Fruit fly (Drosophila melanogaster) whole organism, embryonic: Measurements from ENCODE around the gene dmrt93B.

Experiments used
- ATbp ChIP-seq: fragments of 200-800 bp; sonication (Bioruptor generic); optimal IDR thresholded peaks from 2 replicates; lab custom pipeline; 2017; ENCODE audit warnings: missing biosample characterization, mild to moderate bottlenecking, missing genetic modification characterization, missing genetic modification reagents
- Abd-B ChIP-seq: fragments of 200-800 bp; sonication (Bioruptor generic); optimal IDR thresholded peaks from 2 replicates; lab custom pipeline; 2018; ENCODE audit warnings: missing biosample characterization, mild to moderate bottlenecking, missing genetic modification characterization, moderate library complexity
- CG10274 ChIP-seq: fragments of 200-800 bp; sonication (Bioruptor generic); optimal IDR thresholded peaks from 3 replicates; lab custom pipeline; 2017; ENCODE audit warnings: missing biosample characterization, mild to moderate bottlenecking, missing genetic modification characterization
- CG12104 ChIP-seq: fragments of 200-800 bp; sonication (Bioruptor generic); optimal IDR thresholded peaks from 3 replicates; lab custom pipeline; 2016; ENCODE audit warnings: missing biosample characterization, missing genetic modification characterization
- CG12942 ChIP-seq: fragments of 200-800 bp; sonication (Bioruptor generic); optimal IDR thresholded peaks from 3 replicates; lab custom pipeline; 2016; ENCODE audit warnings: missing biosample characterization, missing genetic modification characterization
- CG13424 ChIP-seq: fragments of 200-800 bp; sonication (Bioruptor generic); optimal IDR thresholded peaks from 2 replicates; lab custom pipeline; 2019; ENCODE audit warnings: missing biosample characterization, mild to moderate bottlenecking, missing genetic modification characterization, moderate library complexity
- CG1603 ChIP-seq: fragments of 200-800 bp; sonication (Bioruptor generic); optimal IDR thresholded peaks from 2 replicates; lab custom pipeline; 2019; ENCODE audit warnings: missing biosample characterization, mild to moderate bottlenecking, missing genetic modification characterization, moderate library complexity
- CG17568 ChIP-seq: fragments of 200-800 bp; sonication (Bioruptor generic); optimal IDR thresholded peaks from 2 replicates; lab custom pipeline; 2018; ENCODE audit warnings: missing biosample characterization, mild to moderate bottlenecking, missing genetic modification characterization, moderate library complexity
- CG1832 ChIP-seq: fragments of 200-800 bp; sonication (Bioruptor generic); optimal IDR thresholded peaks from 2 replicates; lab custom pipeline; 2017; ENCODE audit warnings: missing biosample characterization, mild to moderate bottlenecking, missing genetic modification characterization, inconsistent platforms
- CG3163 ChIP-seq: fragments of 200-800 bp; sonication (Bioruptor generic); optimal IDR thresholded peaks from 3 replicates; lab custom pipeline; 2016; ENCODE audit warnings: missing biosample characterization, missing genetic modification characterization
- CG33213 ChIP-seq: fragments of 200-800 bp; sonication (Bioruptor generic); optimal IDR thresholded peaks from 3 replicates; lab custom pipeline; 2016; ENCODE audit warnings: missing biosample characterization, missing genetic modification characterization
- CG33557 ChIP-seq: fragments of 200-800 bp; sonication (Bioruptor generic); optimal IDR thresholded peaks from 2 replicates; lab custom pipeline; 2019; ENCODE audit warnings: missing biosample characterization, mild to moderate bottlenecking, missing genetic modification characterization, moderate library complexity
- CG42726 ChIP-seq: fragments of 200-800 bp; sonication (Bioruptor generic); IDR thresholded peaks from 2 replicates; pipeline ENCODE4 v1.3.6; 2022; ENCODE audit warnings: missing biosample characterization, missing genetic modification characterization; ENCODE audit not compliant: partially characterized antibody
- CG4360 ChIP-seq: fragments of 200-800 bp; sonication (Bioruptor generic); IDR thresholded peaks from 2 replicates; pipeline ENCODE4 v1.3.6; 2022; ENCODE audit warnings: missing biosample characterization, missing genetic modification characterization
- CG43689 ChIP-seq: fragments of 200-800 bp; sonication (Bioruptor generic); IDR thresholded peaks from 2 replicates; pipeline ENCODE4 v1.3.6; 2022; ENCODE audit warnings: missing biosample characterization, missing genetic modification characterization
- CG6254 ChIP-seq: fragments of 200-800 bp; sonication (Bioruptor generic); optimal IDR thresholded peaks from 3 replicates; lab custom pipeline; 2017; ENCODE audit warnings: mild to moderate bottlenecking, missing biosample characterization, missing genetic modification reagents, missing genetic modification characterization
- CG6689 ChIP-seq: fragments of 200-800 bp; sonication (Bioruptor generic); IDR thresholded peaks from 2 replicates; pipeline ENCODE4 v1.3.6; 2022; ENCODE audit warnings: missing biosample characterization, missing genetic modification characterization
- CG7839 ChIP-seq: fragments of 200-800 bp; sonication (Bioruptor generic); optimal IDR thresholded peaks from 3 replicates; lab custom pipeline; 2018; ENCODE audit warnings: missing biosample characterization, mild to moderate bottlenecking, missing genetic modification characterization, moderate library complexity
- CG9609 ChIP-seq: fragments of 200-800 bp; sonication (Bioruptor generic); optimal IDR thresholded peaks from 3 replicates; lab custom pipeline; 2016; ENCODE audit warnings: missing biosample characterization, missing genetic modification characterization
- D ChIP-seq, 2 experiments: fragments of 200-800 bp in 1 of 2; fragments of >200 bp in 1 of 2; sonication (Bioruptor generic) in 1 of 2; optimal IDR thresholded peaks; 2 replicates in 1 of 2; 3 replicates in 1 of 2; lab custom pipeline; 2017; ENCODE audit warnings: mild to moderate bottlenecking in 1 of 2, missing biosample characterization in 1 of 2, missing genetic modification characterization in 1 of 2, missing genetic modification reagents in 1 of 2
- Dbx ChIP-seq: fragments of 200-800 bp; sonication (Bioruptor generic); IDR thresholded peaks from 3 replicates; pipeline ENCODE4 v1.3.6; 2022; ENCODE audit warnings: missing biosample characterization, missing genetic modification characterization
- Fer1 ChIP-seq: fragments of 200-800 bp; sonication (Bioruptor generic); optimal IDR thresholded peaks from 2 replicates; lab custom pipeline; 2017; ENCODE audit warnings: missing biosample characterization, mild to moderate bottlenecking, missing genetic modification characterization
- H2.0 ChIP-seq: fragments of 200-800 bp; sonication (Bioruptor generic); IDR thresholded peaks from 2 replicates; pipeline ENCODE4 v1.3.6; 2022; ENCODE audit warnings: missing biosample characterization, missing genetic modification characterization
- HLHmδ ChIP-seq: fragments of 200-800 bp; sonication (Bioruptor generic); optimal IDR thresholded peaks from 2 replicates; lab custom pipeline; 2018; ENCODE audit warnings: missing biosample characterization, mild to moderate bottlenecking, missing genetic modification characterization, moderate library complexity
- Hand ChIP-seq: fragments of 200-800 bp; sonication (Bioruptor generic); optimal IDR thresholded peaks from 2 replicates; lab custom pipeline; 2017; ENCODE audit warnings: mild to moderate bottlenecking, missing biosample characterization, missing genetic modification reagents, missing genetic modification characterization
- HmgD ChIP-seq: fragments of 200-800 bp; sonication (Bioruptor generic); optimal IDR thresholded peaks from 3 replicates; lab custom pipeline; 2016; ENCODE audit warnings: missing biosample characterization, missing genetic modification characterization
- Jarid2 ChIP-seq: fragments of 200-800 bp; sonication (Bioruptor generic); optimal IDR thresholded peaks from 3 replicates; lab custom pipeline; 2017; ENCODE audit warnings: mild to moderate bottlenecking, missing biosample characterization, missing genetic modification reagents, missing genetic modification characterization
- Nf-YC ChIP-seq: fragments of 200-800 bp; optimal IDR thresholded peaks from 3 replicates; lab custom pipeline; 2019; ENCODE audit warnings: missing biosample characterization, mild to moderate bottlenecking, missing genetic modification characterization, moderate library complexity
- Opbp ChIP-seq: fragments of 200-800 bp; sonication (Bioruptor generic); IDR thresholded peaks from 3 replicates; pipeline ENCODE4 v1.3.6; 2022; ENCODE audit warnings: missing biosample characterization, missing genetic modification characterization; ENCODE audit not compliant: partially characterized antibody
- Pdp1 ChIP-seq, 2 experiments: fragments of 200-800 bp; sonication (Bioruptor generic); optimal IDR thresholded peaks; 3 replicates each; lab custom pipeline; 2016; ENCODE audit warnings: missing biosample characterization in 2 of 2, missing genetic modification characterization in 2 of 2, mild to moderate bottlenecking in 1 of 2, moderate library complexity in 1 of 2
- Rx ChIP-seq: fragments of 200-800 bp; sonication (Bioruptor generic); IDR thresholded peaks from 2 replicates; pipeline ENCODE4 v1.3.6; 2022; ENCODE audit warnings: missing biosample characterization, missing genetic modification characterization
- Side ChIP-seq: fragments of 200-800 bp; sonication (Bioruptor generic); optimal IDR thresholded peaks from 2 replicates; lab custom pipeline; 2016; ENCODE audit warnings: missing biosample characterization, missing genetic modification characterization
- Xrp1 ChIP-seq: fragments of 200-800 bp; sonication (Bioruptor generic); IDR thresholded peaks from 2 replicates; pipeline ENCODE4 v1.3.6; 2022; ENCODE audit warnings: missing biosample characterization, missing genetic modification characterization
- ato ChIP-seq: fragments of 200-800 bp; sonication (Bioruptor generic); IDR thresholded peaks from 2 replicates; pipeline ENCODE4 v1.3.6; 2022; ENCODE audit warnings: missing biosample characterization, missing genetic modification characterization; ENCODE audit not compliant: partially characterized antibody
- br ChIP-seq: fragments of >200 bp; optimal IDR thresholded peaks from 2 replicates; lab custom pipeline; 2017
- btn ChIP-seq: fragments of 200-800 bp; sonication (Bioruptor generic); optimal IDR thresholded peaks from 2 replicates; lab custom pipeline; 2016; ENCODE audit warnings: missing biosample characterization, missing genetic modification characterization
- chm ChIP-seq: fragments of 200-800 bp; sonication (Bioruptor generic); IDR thresholded peaks from 2 replicates; pipeline ENCODE4 v1.3.6; 2022; ENCODE audit warnings: missing biosample characterization, missing genetic modification characterization
- gce ChIP-seq: fragments of 200-800 bp; sonication (Bioruptor generic); IDR thresholded peaks from 3 replicates; pipeline ENCODE4 v1.3.6; 2022; ENCODE audit warnings: missing biosample characterization, missing genetic modification characterization
- insv ChIP-seq, 2 experiments: fragments of 200-800 bp; sonication (Bioruptor generic); optimal IDR thresholded peaks; 3 replicates each; lab custom pipeline; 2016 to 2018; ENCODE audit warnings: missing biosample characterization in 2 of 2, missing genetic modification characterization in 2 of 2
- kah ChIP-seq: fragments of 200-800 bp; sonication (Bioruptor generic); optimal IDR thresholded peaks from 2 replicates; lab custom pipeline; 2018; ENCODE audit warnings: missing biosample characterization, mild to moderate bottlenecking, missing genetic modification characterization
- onecut ChIP-seq: fragments of 200-800 bp; sonication (Bioruptor generic); IDR thresholded peaks from 2 replicates; pipeline ENCODE4 v1.3.6; 2022; ENCODE audit warnings: missing biosample characterization, missing genetic modification characterization
- pnt ChIP-seq: fragments of 200-800 bp; sonication (Bioruptor generic); optimal IDR thresholded peaks from 3 replicates; lab custom pipeline; 2016; ENCODE audit warnings: missing biosample characterization, missing genetic modification characterization
- pros ChIP-seq: fragments of 200-800 bp; sonication (Bioruptor generic); optimal IDR thresholded peaks from 3 replicates; lab custom pipeline; 2019; ENCODE audit warnings: missing biosample characterization, mild to moderate bottlenecking, missing genetic modification characterization, moderate library complexity
- rib ChIP-seq: fragments of 200-800 bp; sonication (Bioruptor generic); IDR thresholded peaks from 2 replicates; pipeline ENCODE4 v1.3.6; 2022; ENCODE audit warnings: missing biosample characterization, missing genetic modification characterization
- shn ChIP-seq: fragments of 200-800 bp; sonication (Bioruptor generic); optimal IDR thresholded peaks from 3 replicates; lab custom pipeline; 2016; ENCODE audit warnings: missing biosample characterization, missing genetic modification characterization
- sim ChIP-seq: fragments of 200-800 bp; sonication (Bioruptor generic); IDR thresholded peaks from 2 replicates; pipeline ENCODE4 v1.3.6; 2022; ENCODE audit warnings: missing biosample characterization, missing genetic modification characterization
- slou ChIP-seq: fragments of 200-800 bp; sonication (Bioruptor generic); optimal IDR thresholded peaks from 3 replicates; lab custom pipeline; 2016; ENCODE audit warnings: missing biosample characterization, missing genetic modification characterization
- sug ChIP-seq: fragments of 200-800 bp; optimal IDR thresholded peaks from 2 replicates; lab custom pipeline; 2019; ENCODE audit warnings: missing biosample characterization, mild to moderate bottlenecking, missing genetic modification characterization, moderate library complexity
- tx ChIP-seq: fragments of 200-800 bp; sonication (Bioruptor generic); optimal IDR thresholded peaks from 2 replicates; lab custom pipeline; 2016; ENCODE audit warnings: missing biosample characterization, missing genetic modification characterization
- unpg ChIP-seq: fragments of 200-800 bp; sonication (Bioruptor generic); optimal IDR thresholded peaks from 3 replicates; lab custom pipeline; 2018; ENCODE audit warnings: missing biosample characterization, mild to moderate bottlenecking, missing genetic modification characterization, moderate library complexity

The dmrt93B gene

dm6 chr3R:21097631-21098117 is 23.9 kb downstream of the dmrt93B start, which contains the start of gene RhoGAP93B (continued):
- no peak for TF ChIP-seq ATbp
- peak; percentile 78 for TF ChIP-seq H2.0
- peak; percentile 65 for TF ChIP-seq unpg (GFP tag; lab: Kevin White, UChicago)
- TF ChIP-seq CG6254 = peak; percentile 74
- peak; percentile 92 for TF ChIP-seq Xrp1 (GFP tag; lab: Robert Waterston, UW)
- TF ChIP-seq Hand (GFP tag; lab: Kevin White, UChicago) = peak; percentile 1
- peak; percentile 69 to 84 for TF ChIP-seq Pdp1 (GFP tag; optimal IDR thresholded peaks at IDR 0.05; lab: Kevin White, UChicago)
- TF ChIP-seq pnt (GFP tag; lab: Kevin White, UChicago) = peak; percentile 74
- peak; percentile 86 for TF ChIP-seq Abd-B
- TF ChIP-seq CG1832 (GFP tag; lab: Kevin White, UChicago) = no peak
- peak; percentile 86 for TF ChIP-seq sug (tag; lab: Kevin White, UChicago)
- TF ChIP-seq btn = peak; percentile 86
- peak; percentile 78 for TF ChIP-seq Side (GFP tag; lab: Kevin White, UChicago)
- TF ChIP-seq CG33557 = peak; percentile 69
- TF ChIP-seq CG12104 = peak; percentile 69
- TF ChIP-seq Jarid2 (GFP tag; lab: Kevin White, UChicago) = peak; percentile 78
- TF ChIP-seq CG33213 = peak; percentile 81
- TF ChIP-seq CG10274 (GFP tag; lab: Kevin White, UChicago) = peak; percentile 25
- TF ChIP-seq pros = no peak
- TF ChIP-seq chm (GFP tag; lab: Robert Waterston, UW) = peak; percentile 86
- TF ChIP-seq insv (GFP tag; optimal IDR thresholded peaks at IDR 0.05; lab: Kevin White, UChicago) = peak in 1 of 2 experiments; percentile 59
- peak; percentile 76 for TF ChIP-seq CG7839 (tag; lab: Kevin White, UChicago)
- peak; percentile 90 for TF ChIP-seq tx
- TF ChIP-seq HLHmδ = peak; percentile 57
- peak; percentile 97 for TF ChIP-seq Dbx (GFP tag; lab: Robert Waterston, UW)
- peak; percentile 93 for TF ChIP-seq shn (GFP tag; lab: Kevin White, UChicago)
- TF ChIP-seq HmgD (GFP tag; lab: Kevin White, UChicago) = peak; percentile 79
- peak; percentile 77 for TF ChIP-seq Nf-YC
- TF ChIP-seq kah = peak; percentile 12
- no peak for TF ChIP-seq CG17568 (GFP tag; lab: Kevin White, UChicago)
- peak; percentile 76 for TF ChIP-seq onecut (GFP tag; lab: Robert Waterston, UW)
- TF ChIP-seq CG13424 (tag; lab: Kevin White, UChicago) = peak; percentile 85
- peak; percentile 100 for TF ChIP-seq CG42726 (GFP tag; lab: Robert Waterston, UW)
- peak; percentile 93 for TF ChIP-seq CG9609 (GFP tag; lab: Kevin White, UChicago)
- peak; percentile 99 for TF ChIP-seq ato
- TF ChIP-seq CG3163 (GFP tag; lab: Kevin White, UChicago) = peak; percentile 77
- TF ChIP-seq gce (GFP tag; lab: Robert Waterston, UW) = 0 out of 3 replicates have a peak, but pooled peaks have one; percentile 48
- TF ChIP-seq CG12942 (GFP tag; lab: Kevin White, UChicago) = peak; percentile 77
- peak; percentile 99 for TF ChIP-seq Opbp
- TF ChIP-seq Fer1 (GFP tag; lab: Kevin White, UChicago) = peak; percentile 88
- no peak for TF ChIP-seq CG43689 (GFP tag; lab: Robert Waterston, UW)
- no peak for TF ChIP-seq br (lab: Kevin White, UChicago)
- TF ChIP-seq CG1603 (tag; lab: Kevin White, UChicago) = peak; percentile 86
- TF ChIP-seq CG4360 (GFP tag; lab: Robert Waterston, UW) = 0 out of 2 replicates have a peak, but pooled peaks have one; percentile 5
- TF ChIP-seq rib (GFP tag; lab: Robert Waterston, UW) = peak; percentile 88
- peak; percentile 83 for TF ChIP-seq Rx (GFP tag; lab: Robert Waterston, UW)
- peak; percentile 5 for TF ChIP-seq D (optimal IDR thresholded peaks at IDR 0.05; lab: Kevin White, UChicago)
- peak; percentile 55 for TF ChIP-seq D (GFP tag; optimal IDR thresholded peaks at IDR 0.05; lab: Kevin White, UChicago)
- peak; percentile 83 for TF ChIP-seq CG6689 (GFP tag; lab: Robert Waterston, UW)
- TF ChIP-seq slou (GFP tag; lab: Kevin White, UChicago) = no peak
- TF ChIP-seq sim = 0 out of 2 replicates have a peak, but pooled peaks have one; percentile 26
